Worm (Caenorhabditis elegans): ENCODE data around the gene twk-6.
"Not testable (repeated sequence)": the region's sequence is repeated elsewhere in the genome, so short reads cannot be mapped to it uniquely, and the experiment has no call there.

twk-6 gene

ce11 chrIII:4762846-4763245 is 20.1 kb downstream of the twk-6 start:
- TF ChIP-seq ceh-83 (GFP tag; optimal IDR thresholded peaks at IDR 0.05): no peak

- TF ChIP-seq blmp-1 (tag; optimal IDR thresholded peaks at IDR 0.05) (no peak), nhr-237 (tag; optimal IDR thresholded peaks at IDR 0.05) (no peak), nhr-76 (tag; optimal IDR thresholded peaks at IDR 0.05) (no peak), tbx-8 (GFP tag; optimal IDR thresholded peaks at IDR 0.05) (no peak), drap-1 (GFP tag; optimal IDR thresholded peaks at IDR 0.05) (no peak), mab-5 (tag; optimal IDR thresholded peaks at IDR 0.05) (no peak), zip-8 (tag; optimal IDR thresholded peaks at IDR 0.05) (peak; percentile 11)
Measured at ce11 chrIII:4763509-4763908, 20.8 kb downstream of the twk-6 start, which contains the start of gene B0393.4. Gene B0393.4 (minus strand): TSS chrIII:4763609.

ce11 chrIII:4765474-4765873 is 22.8 kb downstream of the twk-6 start, which contains the start of gene B0393.5:
Gene B0393.5 (plus strand): TSS chrIII:4765774.
- TF ChIP-seq M03D4.4 (tag; optimal IDR thresholded peaks at IDR 0.05): no peak
- peak; percentile 4 for TF ChIP-seq ham-2 (GFP tag; optimal IDR thresholded peaks at IDR 0.05)
- TF ChIP-seq sem-2 (GFP tag; optimal IDR thresholded peaks at IDR 0.05): no peak
- TF ChIP-seq bed-3 (GFP tag; optimal IDR thresholded peaks at IDR 0.05): no peak
- no peak for TF ChIP-seq flh-1 (GFP tag; optimal IDR thresholded peaks at IDR 0.05)
- no peak for TF ChIP-seq mls-2 (tag; optimal IDR thresholded peaks at IDR 0.05)
- no peak for TF ChIP-seq elt-1 (tag; optimal IDR thresholded peaks at IDR 0.05; ENCODE audit: borderline replicate concordance, insufficient read depth)
- no peak for TF ChIP-seq ceh-43 (GFP tag; optimal IDR thresholded peaks at IDR 0.05)
- no peak for TF ChIP-seq lin-13 (tag; optimal IDR thresholded peaks at IDR 0.05)

ce11 chrIII:4766842-4767241 is 24.1 kb downstream of the twk-6 start:
- TF ChIP-seq nhr-237 (tag; optimal IDR thresholded peaks at IDR 0.05): no peak
- TF ChIP-seq tbx-8 (GFP tag; optimal IDR thresholded peaks at IDR 0.05): no peak

DNA sequence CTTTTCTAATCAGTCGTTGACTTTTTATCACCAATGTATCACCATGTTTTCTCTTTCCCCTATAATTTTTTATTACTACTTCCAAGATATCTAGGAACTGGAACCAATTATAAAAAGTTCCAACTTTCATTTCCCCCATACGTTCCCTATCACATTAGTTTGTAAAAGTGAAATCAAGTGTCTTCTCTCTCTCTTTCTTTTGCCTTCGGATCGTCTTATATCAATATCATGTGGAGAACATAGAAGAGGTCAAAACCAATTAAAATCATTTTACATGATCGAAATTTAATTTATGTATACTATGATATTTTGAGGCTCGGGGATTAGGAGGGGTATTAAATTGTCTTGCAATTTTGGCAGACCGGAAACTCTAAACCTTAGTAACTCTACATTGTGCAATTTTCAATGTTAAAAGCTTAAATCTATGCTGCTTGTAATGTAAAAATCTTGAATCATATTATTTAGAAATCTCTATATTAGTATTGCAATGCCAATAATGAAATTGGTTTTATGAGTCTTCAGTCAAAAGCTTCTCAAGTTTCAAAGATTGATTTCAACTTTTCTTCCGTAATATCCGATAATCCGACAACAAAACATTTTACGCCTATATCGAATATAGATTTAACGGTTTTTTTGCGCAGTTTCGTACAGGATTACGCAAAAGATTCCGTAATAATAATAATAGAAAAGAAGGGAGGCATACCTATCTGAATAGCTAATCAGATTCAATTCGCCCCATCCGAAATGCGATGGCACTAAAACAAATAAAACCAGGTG is 25.3 kb downstream of the twk-6 start:
- TF ChIP-seq blmp-1 (tag; optimal IDR thresholded peaks at IDR 0.05): peak; percentile 69
- TF ChIP-seq ham-2 (GFP tag; optimal IDR thresholded peaks at IDR 0.05): no peak

ce11 chrIII:4778003-4778402 is 35.3 kb downstream of the twk-6 start, which contains the start of gene B0393.7:
Gene B0393.7 (minus strand): TSS chrIII:4778103.
- TF ChIP-seq bed-3 (GFP tag; optimal IDR thresholded peaks at IDR 0.05) (no peak), nhr-76 (tag; optimal IDR thresholded peaks at IDR 0.05) (no peak), sem-2 (GFP tag; optimal IDR thresholded peaks at IDR 0.05) (no peak), lin-32 (GFP tag; optimal IDR thresholded peaks at IDR 0.05) (no peak), flh-1 (GFP tag; optimal IDR thresholded peaks at IDR 0.05) (no peak), tbx-8 (GFP tag; optimal IDR thresholded peaks at IDR 0.05) (no peak), nhr-28 (tag; optimal IDR thresholded peaks at IDR 0.05) (no peak)

DNA sequence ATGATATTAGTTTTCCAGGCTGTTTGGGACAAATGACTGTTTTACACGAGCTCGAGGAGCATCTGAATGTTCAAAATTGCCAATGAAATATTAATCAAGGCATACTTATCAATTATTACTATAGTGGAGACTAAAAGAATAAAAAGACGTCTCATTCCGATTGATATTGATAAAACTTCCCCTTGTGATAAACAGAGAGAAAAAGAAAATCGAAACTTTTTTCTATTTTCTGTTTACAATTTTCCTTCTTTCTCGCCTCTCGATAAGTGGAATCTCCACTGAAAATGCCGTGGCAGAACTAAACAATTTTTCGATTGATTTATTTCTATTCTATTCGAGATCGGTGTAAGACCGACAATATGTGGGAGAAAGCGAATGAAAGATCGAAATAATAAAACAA is 37.1 kb downstream of the twk-6 start, which contains the start of gene B0393.9:
TSS of gene B0393.9 (minus strand) at position 303 of the 400 bp plus-strand sequence.
- TF ChIP-seq ceh-83 (GFP tag; optimal IDR thresholded peaks at IDR 0.05) (no peak), bed-3 (GFP tag; optimal IDR thresholded peaks at IDR 0.05) (no peak), M03D4.4 (tag; optimal IDR thresholded peaks at IDR 0.05) (no peak), pha-4 (tag; optimal IDR thresholded peaks at IDR 0.05) (no peak), nhr-76 (tag; optimal IDR thresholded peaks at IDR 0.05) (no peak), ztf-11 (tag; optimal IDR thresholded peaks at IDR 0.05) (no peak), snpc-4 (tag; optimal IDR thresholded peaks at IDR 0.05) (no peak)

DNA sequence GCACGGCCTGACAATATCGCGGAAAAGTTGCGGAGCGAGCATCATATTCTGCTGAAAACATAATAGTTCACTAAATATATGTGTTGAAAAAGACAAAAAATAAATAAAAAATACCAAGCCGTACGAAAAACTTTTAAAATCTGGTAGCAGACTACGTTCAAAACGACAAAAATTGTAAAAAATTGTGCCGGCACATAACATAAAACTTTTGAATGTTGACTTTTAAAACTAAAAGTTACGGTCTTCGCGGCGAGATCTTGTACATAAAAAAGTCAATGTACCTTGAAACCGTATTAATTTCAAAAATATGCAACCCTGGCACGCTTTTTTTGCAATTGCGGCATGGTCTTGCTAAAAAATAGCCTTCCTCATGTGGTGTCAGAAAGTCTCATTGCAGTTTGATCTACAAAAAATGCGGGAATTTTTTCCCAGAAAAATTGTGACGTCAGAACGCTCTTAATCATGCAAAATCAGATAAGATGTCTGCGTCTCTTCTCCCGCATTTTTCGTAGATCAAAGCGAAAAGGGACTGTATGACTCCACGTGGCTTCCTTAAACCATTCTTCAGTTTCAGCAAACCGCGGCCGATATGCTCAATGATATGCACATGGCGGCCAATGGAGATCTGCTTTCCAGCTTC is 39.3 kb downstream of the twk-6 start, which contains the start of the genes gex-5 and C38D4.10:
TSS of gene gex-5 (minus strand) at position 51 of the 640 bp plus-strand sequence.
TSS of gene C38D4.10 (plus strand) at position 590 of the 640 bp plus-strand sequence.
- TF ChIP-seq tbx-8 (GFP tag; optimal IDR thresholded peaks at IDR 0.05); mls-2 (tag; optimal IDR thresholded peaks at IDR 0.05); elt-3 (tag; optimal IDR thresholded peaks at IDR 0.05): not testable (repeated sequence)
